Worm (Caenorhabditis elegans) whole organism, young adult: ENCODE data around the gene C31B8.1.

Experiments
- B0019.2 ChIP-seq: fragments of 200-800 bp; sonication (Bioruptor generic); conservative IDR thresholded peaks from 2 replicates; pipeline ENCODE4 v1.3.6; 2022; ENCODE audit warnings: missing genetic modification reagents, missing genetic modification characterization, missing compliant biosample characterization
- B0336.3 ChIP-seq: fragments of 200-800 bp; sonication (Bioruptor generic); IDR thresholded peaks from 2 replicates; pipeline ENCODE4 v1.3.6; 2022; ENCODE audit warnings: missing genetic modification characterization, missing compliant biosample characterization
- F52B5.7 ChIP-seq: sonication (generic microtip); optimal IDR thresholded peaks from 2 replicates; lab custom pipeline; 2016; ENCODE audit warnings: mild to moderate bottlenecking, missing genetic modification characterization, missing compliant biosample characterization
- F57C9.4 ChIP-seq: sonication (generic microtip); optimal IDR thresholded peaks from 2 replicates; lab custom pipeline; 2017; ENCODE audit warnings: mild to moderate bottlenecking, missing genetic modification characterization, missing compliant biosample characterization
- K11D2.4 ChIP-seq: fragments of 200-800 bp; sonication (Bioruptor generic); IDR thresholded peaks from 2 replicates; pipeline ENCODE4 v1.3.6; 2022; ENCODE audit warnings: missing genetic modification reagents, missing genetic modification characterization, missing compliant biosample characterization
- T26A5.8 ChIP-seq: sonication (generic microtip); optimal IDR thresholded peaks from 2 replicates; lab custom pipeline; 2016; ENCODE audit warnings: missing genetic modification characterization, missing compliant biosample characterization
- Y67H2A.10 ChIP-seq: fragments of 200-800 bp; sonication (Bioruptor generic); conservative IDR thresholded peaks from 2 replicates; pipeline ENCODE4 v1.3.6; 2022; ENCODE audit warnings: missing genetic modification reagents, missing genetic modification characterization, missing compliant biosample characterization
- aptf-2 ChIP-seq: fragments of 200-800 bp; sonication (Bioruptor generic); conservative IDR thresholded peaks from 2 replicates; pipeline ENCODE4 v1.3.6; 2022; ENCODE audit warnings: missing genetic modification reagents, missing genetic modification characterization, missing compliant biosample characterization
- attf-3 ChIP-seq: fragments of 200-800 bp; sonication (Bioruptor generic); conservative IDR thresholded peaks from 2 replicates; pipeline ENCODE4 v1.3.6; 2022; ENCODE audit warnings: missing genetic modification reagents, missing genetic modification characterization, missing compliant biosample characterization
- attf-5 ChIP-seq: fragments of 200-800 bp; sonication (Bioruptor generic); optimal IDR thresholded peaks from 2 replicates; lab custom pipeline; 2018; ENCODE audit warnings: mild to moderate bottlenecking, missing genetic modification characterization, missing compliant biosample characterization
- bed-2 ChIP-seq: fragments of 200-800 bp; sonication (Bioruptor generic); IDR thresholded peaks from 2 replicates; pipeline ENCODE4 v1.3.6; 2022; ENCODE audit warnings: missing genetic modification reagents, missing genetic modification characterization, missing compliant biosample characterization
- ccch-3 ChIP-seq: fragments of 200-800 bp; sonication (Bioruptor generic); optimal IDR thresholded peaks from 2 replicates; lab custom pipeline; 2018; ENCODE audit warnings: mild to moderate bottlenecking, missing genetic modification characterization, missing compliant biosample characterization
- ceh-27 ChIP-seq: fragments of 200-800 bp; sonication (Bioruptor generic); optimal IDR thresholded peaks from 2 replicates; lab custom pipeline; 2018; ENCODE audit warnings: mild to moderate bottlenecking, missing genetic modification characterization, moderate library complexity, missing compliant biosample characterization
- ceh-91 ChIP-seq: fragments of 200-800 bp; sonication (Bioruptor generic); IDR thresholded peaks from 2 replicates; pipeline ENCODE4 v1.3.6; 2022; ENCODE audit warnings: missing genetic modification reagents, missing genetic modification characterization, missing compliant biosample characterization
- dpl-1 ChIP-seq: fragments of 150-350 bp; optimal IDR thresholded peaks from 2 replicates; lab custom pipeline; 2014; ENCODE audit warnings: missing biosample characterization, missing genetic modification reagents, missing genetic modification characterization
- egl-44 ChIP-seq: fragments of 200-800 bp; sonication (Bioruptor generic); IDR thresholded peaks from 2 replicates; pipeline ENCODE4 v1.3.6; 2022; ENCODE audit warnings: missing genetic modification reagents, missing genetic modification characterization, missing compliant biosample characterization
- egrh-3 ChIP-seq: fragments of 200-800 bp; sonication (Bioruptor generic); IDR thresholded peaks from 2 replicates; pipeline ENCODE4 v1.3.6; 2022; ENCODE audit warnings: missing genetic modification reagents, missing genetic modification characterization, missing compliant biosample characterization
- fkh-3 ChIP-seq: sonication (generic microtip); optimal IDR thresholded peaks from 2 replicates; lab custom pipeline; 2016; ENCODE audit warnings: mild to moderate bottlenecking, missing genetic modification characterization, missing compliant biosample characterization
- gei-17 ChIP-seq: fragments of 200-800 bp; sonication (Bioruptor generic); optimal IDR thresholded peaks from 2 replicates; lab custom pipeline; 2018; ENCODE audit warnings: mild to moderate bottlenecking, missing genetic modification characterization, missing compliant biosample characterization
- hlh-12 ChIP-seq: sonication (generic microtip); optimal IDR thresholded peaks from 2 replicates; lab custom pipeline; 2016; ENCODE audit warnings: missing genetic modification characterization, missing compliant biosample characterization
- hmg-20 ChIP-seq: fragments of 200-800 bp; sonication (Bioruptor generic); IDR thresholded peaks from 2 replicates; pipeline ENCODE4 v1.3.6; 2022; ENCODE audit warnings: missing genetic modification reagents, missing genetic modification characterization, missing compliant biosample characterization
- let-526 ChIP-seq: fragments of 200-800 bp; sonication (Bioruptor generic); IDR thresholded peaks from 2 replicates; pipeline ENCODE4 v1.3.6; 2022; ENCODE audit warnings: missing genetic modification reagents, missing genetic modification characterization, missing compliant biosample characterization
- let-607 ChIP-seq, 2 experiments: fragments of 200-800 bp in 1 of 2; sonication (Bioruptor generic) in 1 of 2; sonication (generic microtip) in 1 of 2; optimal IDR thresholded peaks; 2 replicates each; lab custom pipeline; 2016 to 2018; ENCODE audit warnings: mild to moderate bottlenecking in 2 of 2, missing compliant biosample characterization in 2 of 2, missing genetic modification characterization in 2 of 2, moderate library complexity in 2 of 2, missing genotype in 1 of 2
- lin-35 ChIP-seq, 3 experiments: fragments of 150-350 bp in 2 of 3; sonication (generic microtip) in 1 of 3; optimal IDR thresholded peaks; 2 replicates each; lab custom pipeline; 2014 to 2018; ENCODE audit warnings: missing biosample characterization in 3 of 3, missing genetic modification characterization in 3 of 3, missing genetic modification reagents in 3 of 3
- lsy-27 ChIP-seq: sonication (generic microtip); optimal IDR thresholded peaks from 2 replicates; lab custom pipeline; 2017; ENCODE audit warnings: missing genetic modification characterization, mild to moderate bottlenecking, missing compliant biosample characterization, antibody characterized with exemption, missing genotype, borderline replicate concordance; ENCODE audit not compliant: insufficient read depth
- madf-6 ChIP-seq: fragments of 200-800 bp; sonication (Bioruptor generic); IDR thresholded peaks from 2 replicates; pipeline ENCODE4 v1.3.6; 2022; ENCODE audit warnings: missing genetic modification reagents, missing genetic modification characterization, missing compliant biosample characterization
- madf-8 ChIP-seq: fragments of 200-800 bp; sonication (Bioruptor generic); conservative IDR thresholded peaks from 2 replicates; pipeline ENCODE4 v1.3.6; 2022; ENCODE audit warnings: missing genetic modification reagents, missing genetic modification characterization, missing compliant biosample characterization
- mcd-1 ChIP-seq: fragments of 200-800 bp; sonication (Bioruptor generic); IDR thresholded peaks from 2 replicates; pipeline ENCODE4 v1.3.6; 2022; ENCODE audit warnings: missing genetic modification reagents, missing genetic modification characterization, missing compliant biosample characterization
- nfya-1 ChIP-seq: sonication (generic microtip); optimal IDR thresholded peaks from 2 replicates; lab custom pipeline; 2017; ENCODE audit warnings: antibody characterized with exemption, missing compliant biosample characterization, missing genetic modification characterization, borderline replicate concordance; ENCODE audit not compliant: insufficient read depth
- sdz-38 ChIP-seq: sonication (generic microtip); optimal IDR thresholded peaks from 2 replicates; lab custom pipeline; 2016; ENCODE audit warnings: missing genotype, missing genetic modification characterization, missing compliant biosample characterization
- snpc-4 ChIP-seq, 5 experiments: fragments of 150-350 bp in 1 of 5; sonication (generic microtip) in 4 of 5; optimal IDR thresholded peaks; 2 replicates each; lab custom pipeline; 2014 to 2018; ENCODE audit warnings: missing genetic modification characterization in 5 of 5, missing biosample characterization in 3 of 5, antibody characterized with exemption in 2 of 5, mild to moderate bottlenecking in 2 of 5, missing compliant biosample characterization in 2 of 5, missing genotype in 2 of 5, moderate library complexity in 2 of 5, missing genetic modification reagents in 1 of 5
- somi-1 ChIP-seq: fragments of 200-800 bp; sonication (Bioruptor generic); optimal IDR thresholded peaks from 2 replicates; lab custom pipeline; 2018; ENCODE audit warnings: mild to moderate bottlenecking, missing genetic modification characterization, missing compliant biosample characterization
- ztf-6 ChIP-seq: fragments of 200-800 bp; sonication (Bioruptor generic); IDR thresholded peaks from 2 replicates; pipeline ENCODE4 v1.3.6; 2022; ENCODE audit warnings: missing genetic modification reagents, missing genetic modification characterization, missing compliant biosample characterization

Gene C31B8.1

ce11 chrV:2938497-2938896 is 7.1 kb downstream of the C31B8.1 start, which contains the start of gene srw-141:
srw-141 (minus strand) TSS chrV:2938597.
- TF ChIP-seq snpc-4 (GFP tag; optimal IDR thresholded peaks at IDR 0.05; lab: Kevin White, UChicago) (no peak), snpc-4 (tag; optimal IDR thresholded peaks at IDR 0.05; lab: Kevin White, UChicago) (no peak), bed-2 (GFP tag; lab: Robert Waterston, UW) (no peak), madf-8 (GFP tag; lab: Robert Waterston, UW) (no peak), K11D2.4 (GFP tag; lab: Robert Waterston, UW) (no peak)

- TF ChIP-seq B0019.2 (GFP tag; lab: Robert Waterston, UW) (no peak), lin-35 (GFP tag; optimal IDR thresholded peaks at IDR 0.05; lab: Kevin White, UChicago) (no peak), fkh-3 (tag; lab: Kevin White, UChicago) (no peak), let-607 (tag; optimal IDR thresholded peaks at IDR 0.05; lab: Kevin White, UChicago) (no peak), ceh-91 (GFP tag; lab: Robert Waterston, UW) (no peak), madf-6 (GFP tag; lab: Robert Waterston, UW) (no peak), nfya-1 (tag; lab: Kevin White, UChicago) (no peak), ceh-27 (GFP tag; lab: Kevin White, UChicago) (no peak), dpl-1 (no peak), attf-3 (GFP tag; lab: Robert Waterston, UW) (no peak)
Measured at ce11 chrV:2941405-2941804, 10.1 kb downstream of the C31B8.1 start, which contains the start of gene srw-143. srw-143 (minus strand) TSS chrV:2941505.

- no peak for TF ChIP-seq ztf-6 (GFP tag; lab: Robert Waterston, UW)
- TF ChIP-seq lsy-27 (tag; lab: Kevin White, UChicago) = no peak
- TF ChIP-seq attf-3 (GFP tag; lab: Robert Waterston, UW) = no peak
- no peak for TF ChIP-seq ccch-3 (GFP tag; lab: Kevin White, UChicago)
- TF ChIP-seq F57C9.4 = no peak
- TF ChIP-seq mcd-1 (GFP tag; lab: Robert Waterston, UW) = no peak
- TF ChIP-seq madf-8 (GFP tag; lab: Robert Waterston, UW) = no peak
- no peak for TF ChIP-seq Y67H2A.10 (GFP tag; lab: Robert Waterston, UW)
- no peak for TF ChIP-seq bed-2 (GFP tag; lab: Robert Waterston, UW)
- TF ChIP-seq F52B5.7 (tag; lab: Kevin White, UChicago) = no peak
- no peak for TF ChIP-seq egrh-3
- no peak for TF ChIP-seq T26A5.8 (tag; lab: Kevin White, UChicago)
- TF ChIP-seq somi-1 = no peak
- TF ChIP-seq egl-44 (GFP tag; lab: Robert Waterston, UW) = no peak
- TF ChIP-seq attf-5 = no peak
- TF ChIP-seq let-526 (GFP tag; lab: Robert Waterston, UW) = no peak
- no peak for TF ChIP-seq hmg-20 (GFP tag; lab: Robert Waterston, UW)
Measured at ce11 chrV:2942247-2942646, 10.9 kb downstream of the C31B8.1 start.

ce11 chrV:2943859-2944258 is 12.5 kb downstream of the C31B8.1 start, which contains the start of gene srw-137:
srw-137 (minus strand) TSS chrV:2943959.
- TF ChIP-seq aptf-2 (GFP tag; lab: Robert Waterston, UW) (no peak), sdz-38 (tag; lab: Kevin White, UChicago) (no peak), hlh-12 (no peak), let-526 (GFP tag; lab: Robert Waterston, UW) (no peak), B0336.3 (GFP tag; lab: Robert Waterston, UW) (no peak), gei-17 (GFP tag; lab: Kevin White, UChicago) (no peak)
- TF ChIP-seq, all 124 proteins: peak for 0
